Worm (Caenorhabditis elegans) whole organism, young adult: Measurements from ENCODE around the gene clec-176.

Source experiments
- B0019.2 ChIP-seq: fragments of 200-800 bp; sonication (Bioruptor generic); conservative IDR thresholded peaks from 2 replicates; pipeline ENCODE4 v1.3.6; 2022; ENCODE audit warnings: missing genetic modification reagents, missing genetic modification characterization, missing compliant biosample characterization
- B0261.1 ChIP-seq: sonication (generic microtip); optimal IDR thresholded peaks from 2 replicates; lab custom pipeline; 2016; ENCODE audit warnings: mild to moderate bottlenecking, missing genetic modification characterization, moderate library complexity, missing compliant biosample characterization
- B0336.3 ChIP-seq: fragments of 200-800 bp; sonication (Bioruptor generic); IDR thresholded peaks from 2 replicates; pipeline ENCODE4 v1.3.6; 2022; ENCODE audit warnings: missing genetic modification characterization, missing compliant biosample characterization
- C17E4.6 ChIP-seq: fragments of 200-800 bp; sonication (Bioruptor generic); IDR thresholded peaks from 2 replicates; pipeline ENCODE4 v1.3.6; 2022; ENCODE audit warnings: missing genetic modification reagents, missing genetic modification characterization, missing compliant biosample characterization
- F23B12.7 ChIP-seq: sonication (generic microtip); optimal IDR thresholded peaks from 2 replicates; lab custom pipeline; 2017; ENCODE audit warnings: missing genetic modification characterization, mild to moderate bottlenecking, missing compliant biosample characterization, antibody characterized with exemption, moderate library complexity; ENCODE audit not compliant: insufficient read depth
- F37B4.10 ChIP-seq: fragments of 200-800 bp; sonication (Bioruptor generic); IDR thresholded peaks from 2 replicates; pipeline ENCODE4 v1.3.6; 2022; ENCODE audit warnings: missing genetic modification characterization, missing compliant biosample characterization
- F39B2.1 ChIP-seq: fragments of 200-800 bp; sonication (Bioruptor generic); IDR thresholded peaks from 2 replicates; pipeline ENCODE4 v1.3.6; 2022; ENCODE audit warnings: missing genetic modification reagents, missing genetic modification characterization, missing compliant biosample characterization
- F55B11.4 ChIP-seq: sonication (generic microtip); optimal IDR thresholded peaks from 2 replicates; lab custom pipeline; 2016; ENCODE audit warnings: missing compliant biosample characterization, missing genetic modification characterization, borderline replicate concordance; ENCODE audit not compliant: insufficient read depth
- K12H6.12 ChIP-seq: fragments of 200-800 bp; sonication (Bioruptor generic); optimal IDR thresholded peaks from 2 replicates; lab custom pipeline; 2018; ENCODE audit warnings: mild to moderate bottlenecking, missing genetic modification characterization, missing compliant biosample characterization
- T07F8.4 ChIP-seq: sonication (generic microtip); optimal IDR thresholded peaks from 2 replicates; lab custom pipeline; 2016; ENCODE audit warnings: mild to moderate bottlenecking, missing genetic modification characterization, moderate library complexity, missing compliant biosample characterization
- T26A5.8 ChIP-seq: sonication (generic microtip); optimal IDR thresholded peaks from 2 replicates; lab custom pipeline; 2016; ENCODE audit warnings: missing genetic modification characterization, missing compliant biosample characterization
- Y53G8AR.9 ChIP-seq: fragments of 200-800 bp; sonication (Bioruptor generic); conservative IDR thresholded peaks from 2 replicates; pipeline ENCODE4 v1.3.6; 2022; ENCODE audit warnings: missing genetic modification reagents, missing genetic modification characterization, missing compliant biosample characterization
- Y56A3A.18 ChIP-seq: fragments of 200-800 bp; sonication (Bioruptor generic); IDR thresholded peaks from 2 replicates; pipeline ENCODE4 v1.3.6; 2022; ENCODE audit warnings: missing genetic modification reagents, missing genetic modification characterization, missing compliant biosample characterization
- Y79H2A.3 ChIP-seq: fragments of 200-800 bp; sonication (Bioruptor generic); conservative IDR thresholded peaks from 2 replicates; pipeline ENCODE4 v1.3.6; 2022; ENCODE audit warnings: missing genetic modification reagents, missing genetic modification characterization, missing compliant biosample characterization
- ZK185.1 ChIP-seq: sonication (generic microtip); optimal IDR thresholded peaks from 2 replicates; lab custom pipeline; 2016; ENCODE audit warnings: mild to moderate bottlenecking, missing genetic modification characterization, missing compliant biosample characterization; ENCODE audit not compliant: poor library complexity, severe bottlenecking
- akir-1 ChIP-seq: fragments of 200-800 bp; sonication (Bioruptor generic); optimal IDR thresholded peaks from 2 replicates; lab custom pipeline; 2018; ENCODE audit warnings: mild to moderate bottlenecking, missing genetic modification characterization, moderate library complexity, missing compliant biosample characterization
- athp-1 ChIP-seq: sonication (generic microtip); optimal IDR thresholded peaks from 2 replicates; lab custom pipeline; 2017; ENCODE audit warnings: mild to moderate bottlenecking, missing genetic modification characterization, missing compliant biosample characterization
- ceh-27 ChIP-seq: fragments of 200-800 bp; sonication (Bioruptor generic); optimal IDR thresholded peaks from 2 replicates; lab custom pipeline; 2018; ENCODE audit warnings: mild to moderate bottlenecking, missing genetic modification characterization, moderate library complexity, missing compliant biosample characterization
- ceh-79 ChIP-seq: sonication (generic microtip); optimal IDR thresholded peaks from 2 replicates; lab custom pipeline; 2017; ENCODE audit warnings: mild to moderate bottlenecking, missing genetic modification characterization, missing compliant biosample characterization
- ceh-91 ChIP-seq: fragments of 200-800 bp; sonication (Bioruptor generic); IDR thresholded peaks from 2 replicates; pipeline ENCODE4 v1.3.6; 2022; ENCODE audit warnings: missing genetic modification reagents, missing genetic modification characterization, missing compliant biosample characterization
- egl-44 ChIP-seq: fragments of 200-800 bp; sonication (Bioruptor generic); IDR thresholded peaks from 2 replicates; pipeline ENCODE4 v1.3.6; 2022; ENCODE audit warnings: missing genetic modification reagents, missing genetic modification characterization, missing compliant biosample characterization
- ets-4 ChIP-seq: fragments of 200-800 bp; sonication (Bioruptor generic); optimal IDR thresholded peaks from 2 replicates; lab custom pipeline; 2018; ENCODE audit warnings: mild to moderate bottlenecking, missing genetic modification characterization, missing compliant biosample characterization
- hlh-26 ChIP-seq: fragments of 200-800 bp; sonication (Bioruptor generic); conservative IDR thresholded peaks from 2 replicates; pipeline ENCODE4 v1.3.6; 2022; ENCODE audit warnings: missing genetic modification reagents, missing genetic modification characterization, missing compliant biosample characterization
- let-526 ChIP-seq: fragments of 200-800 bp; sonication (Bioruptor generic); IDR thresholded peaks from 2 replicates; pipeline ENCODE4 v1.3.6; 2022; ENCODE audit warnings: missing genetic modification reagents, missing genetic modification characterization, missing compliant biosample characterization
- lsy-27 ChIP-seq: sonication (generic microtip); optimal IDR thresholded peaks from 2 replicates; lab custom pipeline; 2017; ENCODE audit warnings: missing genetic modification characterization, mild to moderate bottlenecking, missing compliant biosample characterization, antibody characterized with exemption, missing genotype, borderline replicate concordance; ENCODE audit not compliant: insufficient read depth
- madf-3 ChIP-seq: fragments of 200-800 bp; sonication (Bioruptor generic); IDR thresholded peaks from 2 replicates; pipeline ENCODE4 v1.3.6; 2022; ENCODE audit warnings: missing genetic modification reagents, missing genetic modification characterization, missing compliant biosample characterization
- mes-4 ChIP-seq: sonication (generic microtip); optimal IDR thresholded peaks from 2 replicates; lab custom pipeline; 2016; ENCODE audit warnings: missing genotype, missing genetic modification characterization, missing compliant biosample characterization
- snpc-4 ChIP-seq, 5 experiments: fragments of 150-350 bp in 1 of 5; sonication (generic microtip) in 4 of 5; optimal IDR thresholded peaks; 2 replicates each; lab custom pipeline; 2014 to 2018; ENCODE audit warnings: missing genetic modification characterization in 5 of 5, missing biosample characterization in 3 of 5, antibody characterized with exemption in 2 of 5, mild to moderate bottlenecking in 2 of 5, missing compliant biosample characterization in 2 of 5, missing genotype in 2 of 5, moderate library complexity in 2 of 5, missing genetic modification reagents in 1 of 5
- somi-1 ChIP-seq: fragments of 200-800 bp; sonication (Bioruptor generic); optimal IDR thresholded peaks from 2 replicates; lab custom pipeline; 2018; ENCODE audit warnings: mild to moderate bottlenecking, missing genetic modification characterization, missing compliant biosample characterization
- ztf-6 ChIP-seq: fragments of 200-800 bp; sonication (Bioruptor generic); IDR thresholded peaks from 2 replicates; pipeline ENCODE4 v1.3.6; 2022; ENCODE audit warnings: missing genetic modification reagents, missing genetic modification characterization, missing compliant biosample characterization

Gene clec-176

ce11 chrIV:5025646-5026045 lies 41.8 kb downstream of the clec-176 start, which contains the start of gene C09B9.85:
Gene C09B9.85, minus strand, starts transcription at chrIV:5025746.
- TF ChIP-seq Y79H2A.3 (GFP tag; lab: Robert Waterston, UW) = no peak
- no peak for TF ChIP-seq somi-1
- no peak for TF ChIP-seq hlh-26 (GFP tag; lab: Robert Waterston, UW)
- TF ChIP-seq T07F8.4 = no peak
- TF ChIP-seq lsy-27 (tag; lab: Kevin White, UChicago) = no peak
- no peak for TF ChIP-seq C17E4.6 (GFP tag; lab: Robert Waterston, UW)
- TF ChIP-seq, all 124 proteins: peak for 0

- TF ChIP-seq F55B11.4 (no peak), B0336.3 (GFP tag; lab: Robert Waterston, UW) (no peak), Y56A3A.18 (no peak), egl-44 (GFP tag; lab: Robert Waterston, UW) (no peak), mes-4 (tag; lab: Kevin White, UChicago) (no peak), B0261.1 (tag; lab: Kevin White, UChicago) (no peak), madf-3 (no peak), snpc-4 (GFP tag; optimal IDR thresholded peaks at IDR 0.05; lab: Kevin White, UChicago) (no peak), snpc-4 (tag; optimal IDR thresholded peaks at IDR 0.05; lab: Kevin White, UChicago) (no peak), akir-1 (no peak), somi-1 (no peak), ceh-79 (no peak), ceh-91 (GFP tag; lab: Robert Waterston, UW) (no peak), F23B12.7 (tag; lab: Kevin White, UChicago) (no peak), let-526 (GFP tag; lab: Robert Waterston, UW) (no peak), F39B2.1 (GFP tag; lab: Robert Waterston, UW) (no peak), ets-4 (GFP tag; lab: Kevin White, UChicago) (no peak), Y53G8AR.9 (GFP tag; lab: Robert Waterston, UW) (no peak), ztf-6 (no peak)
These were observed 45.1 kb downstream of the clec-176 start, which contains the start of the genes best-6 and C09B9.2 for ce11 chrIV:5028978-5029377. Gene best-6, minus strand, starts transcription at chrIV:5029078. Gene C09B9.2, plus strand, starts transcription at chrIV:5029291.

DNA sequence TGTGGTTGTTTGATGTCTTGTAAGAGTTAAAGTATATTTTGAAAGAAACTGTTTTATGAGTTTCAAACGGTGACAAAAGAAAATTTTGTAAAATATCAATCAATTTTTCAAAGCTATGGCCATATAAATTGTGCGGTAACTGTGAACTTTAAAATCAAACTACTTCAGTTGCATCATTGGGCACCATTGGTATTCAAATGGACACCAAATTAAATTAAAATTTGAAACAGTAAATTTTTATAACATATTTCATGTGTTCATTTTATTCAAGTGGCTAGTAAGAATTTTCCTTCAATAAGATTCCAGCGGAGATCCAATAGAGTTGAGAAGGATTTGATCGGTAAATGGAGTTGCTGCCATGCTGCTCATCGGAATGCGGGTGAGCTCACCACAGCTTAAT lies 47.5 kb downstream of the clec-176 start:
- TF ChIP-seq F37B4.10 (GFP tag; lab: Robert Waterston, UW) (no peak), T26A5.8 (tag; lab: Kevin White, UChicago) (no peak), athp-1 (tag; lab: Kevin White, UChicago) (no peak)

ce11 chrIV:5033276-5033675 lies 49.4 kb downstream of the clec-176 start, which contains the start of gene C09B9.4:
Gene C09B9.4, minus strand, starts transcription at chrIV:5033376.
- TF ChIP-seq K12H6.12 (tag; lab: Kevin White, UChicago) (no peak), B0261.1 (tag; lab: Kevin White, UChicago) (no peak), ceh-27 (GFP tag; lab: Kevin White, UChicago) (no peak), B0019.2 (GFP tag; lab: Robert Waterston, UW) (no peak), egl-44 (GFP tag; lab: Robert Waterston, UW) (no peak), ZK185.1 (tag; lab: Kevin White, UChicago) (no peak)
